Fruit fly (Drosophila melanogaster) whole organism, wandering third instar larva: ENCODE results near the gene CG43376.

Experiments
- Dfd ChIP-seq: fragments of >200 bp; optimal IDR thresholded peaks from 2 replicates; lab custom pipeline; 2017; ENCODE audit warnings: missing biosample characterization, missing genetic modification characterization
- Hnf4 ChIP-seq: fragments of 200-800 bp; sonication (Bioruptor generic); optimal IDR thresholded peaks from 2 replicates; lab custom pipeline; 2016; ENCODE audit warnings: missing biosample characterization, mild to moderate bottlenecking, missing genetic modification characterization
- brk ChIP-seq: fragments of 200-800 bp; sonication (Bioruptor generic); optimal IDR thresholded peaks from 2 replicates; lab custom pipeline; 2016; ENCODE audit warnings: missing biosample characterization, mild to moderate bottlenecking, missing genetic modification characterization
- ey ChIP-seq: fragments of 200-800 bp; sonication (Bioruptor generic); optimal IDR thresholded peaks from 2 replicates; lab custom pipeline; 2016; ENCODE audit warnings: missing biosample characterization, missing genetic modification characterization
- pan ChIP-seq: fragments of >200 bp; optimal IDR thresholded peaks from 2 replicates; lab custom pipeline; 2017
- woc ChIP-seq: sonication (Bioruptor generic); optimal IDR thresholded peaks from 2 replicates; lab custom pipeline; 2016; ENCODE audit warnings: missing biosample characterization, mild to moderate bottlenecking, missing genetic modification characterization

DNA sequence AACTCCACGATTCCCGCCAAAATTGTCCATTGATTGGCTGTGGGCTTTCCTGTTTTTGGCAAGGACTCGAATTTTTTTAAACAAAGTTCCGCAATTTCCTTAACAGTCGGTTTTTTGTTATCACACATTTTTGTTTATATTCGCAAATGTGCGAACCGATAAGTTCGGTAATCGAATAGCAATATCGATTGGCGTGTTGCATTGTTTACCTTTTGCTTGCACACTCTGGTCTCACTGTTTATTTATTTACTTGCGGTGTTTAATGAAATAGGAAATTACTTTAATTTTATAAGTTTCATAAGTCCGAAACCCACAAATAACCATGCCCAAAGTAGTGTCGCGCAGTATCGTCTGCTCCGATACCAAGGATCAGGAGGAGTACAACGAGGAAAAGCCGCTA, 37.5 kb downstream of the CG43376 start, which contains the start of the genes Adat1 and CG16865:
- TF ChIP-seq Hnf4 (no peak), Dfd (GFP tag; lab: Kevin White, UChicago) (no peak), woc (GFP tag; lab: Kevin White, UChicago) (no peak), brk (GFP tag; lab: Kevin White, UChicago) (no peak), ey (GFP tag; lab: Kevin White, UChicago) (no peak), pan (lab: Kevin White, UChicago) (no peak)
